Fruit fly (Drosophila melanogaster): ENCODE results near the gene CG13698.

The CG13698 gene

dm6 chr3L:18081957-18082356 lies 24.0 kb downstream of the CG13698 start (continued):
- peak; percentile 34 for TF ChIP-seq Med (GFP tag)
- no peak for TF ChIP-seq h (optimal IDR thresholded peaks at IDR 0.05)
- TF ChIP-seq HHEX (GFP tag; optimal IDR thresholded peaks at IDR 0.05): no peak

- TF ChIP-seq trem (tag; optimal IDR thresholded peaks at IDR 0.05): no peak
- TF ChIP-seq odd (GFP tag; optimal IDR thresholded peaks at IDR 0.05): no peak
- TF ChIP-seq CoRest (tag; optimal IDR thresholded peaks at IDR 0.05): no peak
- TF ChIP-seq ftz-f1 (GFP tag; optimal IDR thresholded peaks at IDR 0.05): no peak
Observed at dm6 chr3L:18081494-18081893, 24.5 kb downstream of the CG13698 start.

dm6 chr3L:18079610-18080497 lies 26.1 kb downstream of the CG13698 start:
- TF ChIP-seq nom (GFP tag; optimal IDR thresholded peaks at IDR 0.05) (peak; percentile 96), CG5245 (GFP tag; optimal IDR thresholded peaks at IDR 0.05) (no peak), CG13123 (GFP tag; optimal IDR thresholded peaks at IDR 0.05) (no peak), CG8924 (tag; optimal IDR thresholded peaks at IDR 0.05) (no peak), az2 (GFP tag; optimal IDR thresholded peaks at IDR 0.05) (no peak), ara (GFP tag; IDR thresholded peaks at IDR 0.05) (no peak), pb (GFP tag; optimal IDR thresholded peaks at IDR 0.05) (no peak), Drgx (GFP tag; IDR thresholded peaks at IDR 0.05) (peak; percentile 60), Ets65A (GFP tag) (peak; percentile 67), bsh (GFP tag; optimal IDR thresholded peaks at IDR 0.05) (peak in 1 of 2 experiments; percentile 98), CG18262 (tag; optimal IDR thresholded peaks at IDR 0.05) (no peak), CG8281 (tag; optimal IDR thresholded peaks at IDR 0.05) (no peak), sens (GFP tag) (peak; percentile 26), Trl (optimal IDR thresholded peaks at IDR 0.05) (no peak), Trl (GFP tag; optimal IDR thresholded peaks at IDR 0.05) (no peak), PHDP (tag; optimal IDR thresholded peaks at IDR 0.05) (no peak), CG10431 (GFP tag; optimal IDR thresholded peaks at IDR 0.05) (no peak), CG32767 (GFP tag; IDR thresholded peaks at IDR 0.05) (no peak)

- TF ChIP-seq nmo (GFP tag; optimal IDR thresholded peaks at IDR 0.05) (no peak), cg (GFP tag; optimal IDR thresholded peaks at IDR 0.05) (peak; percentile 46), Hr3 (GFP tag; optimal IDR thresholded peaks at IDR 0.05) (no peak), Ets65A (GFP tag) (peak; percentile 79), zfh1 (GFP tag; IDR thresholded peaks at IDR 0.05) (no peak)
Observed at dm6 chr3L:18079123-18079522, 26.8 kb downstream of the CG13698 start.

dm6 chr3L:18078614-18079013 lies 27.3 kb downstream of the CG13698 start:
- TF ChIP-seq bsh (GFP tag; optimal IDR thresholded peaks at IDR 0.05) (peak in 1 of 2 experiments; percentile 60), Drgx (GFP tag; IDR thresholded peaks at IDR 0.05) (peak; percentile 58), CG11504 (tag; optimal IDR thresholded peaks at IDR 0.05) (no peak), da (GFP tag; optimal IDR thresholded peaks at IDR 0.05) (no peak)
